Worm (Caenorhabditis elegans) whole organism, L4 larva: Measurements from ENCODE around the gene srw-87.

Source experiments
- D1046.2 ChIP-seq: fragments of 200-800 bp; sonication (Bioruptor generic); IDR thresholded peaks from 2 replicates; pipeline ENCODE4 v1.3.6; 2022; ENCODE audit warnings: missing genetic modification characterization, missing compliant biosample characterization
- F26F4.8 ChIP-seq: fragments of 200-800 bp; sonication (Bioruptor generic); conservative IDR thresholded peaks from 2 replicates; pipeline ENCODE4 v1.3.6; 2022; ENCODE audit warnings: missing genetic modification characterization, missing compliant biosample characterization
- R02D3.7 ChIP-seq: fragments of 150-350 bp; sonication (generic microtip); optimal IDR thresholded peaks from 3 replicates; lab custom pipeline; 2014; ENCODE audit warnings: missing biosample characterization, missing genetic modification characterization
- T20F7.1 ChIP-seq: fragments of 200-800 bp; sonication (Bioruptor generic); optimal IDR thresholded peaks from 2 replicates; lab custom pipeline; 2018; ENCODE audit warnings: mild to moderate bottlenecking, missing genetic modification characterization, missing compliant biosample characterization
- Y105C5A.15 ChIP-seq: fragments of 200-800 bp; sonication (Bioruptor generic); IDR thresholded peaks from 2 replicates; pipeline ENCODE4 v1.3.6; 2022; ENCODE audit warnings: missing genetic modification characterization, missing compliant biosample characterization
- Y48G9A.11 ChIP-seq: fragments of 200-800 bp; sonication (Bioruptor generic); IDR thresholded peaks from 2 replicates; pipeline ENCODE4 v1.3.6; 2022; ENCODE audit warnings: missing genetic modification reagents, missing genetic modification characterization, missing compliant biosample characterization
- ZK337.2 ChIP-seq: fragments of 200-800 bp; sonication (Bioruptor generic); IDR thresholded peaks from 2 replicates; pipeline ENCODE4 v1.3.6; 2022; ENCODE audit warnings: missing genetic modification reagents, missing genetic modification characterization, missing compliant biosample characterization
- ceh-82 ChIP-seq: sonication (generic microtip); optimal IDR thresholded peaks from 2 replicates; lab custom pipeline; 2017; ENCODE audit warnings: missing biosample characterization, missing genetic modification characterization
- daf-16 ChIP-seq, 3 experiments: sonication (generic microtip); optimal IDR thresholded peaks; 2 replicates each; lab custom pipeline; 2016 to 2017; ENCODE audit warnings: missing genetic modification characterization in 3 of 3, missing genetic modification reagents in 3 of 3, mild to moderate bottlenecking in 2 of 3, missing compliant biosample characterization in 2 of 3, missing biosample characterization in 1 of 3, moderate library complexity in 1 of 3
- daf-19 ChIP-seq: fragments of 200-800 bp; sonication (Bioruptor generic); conservative IDR thresholded peaks from 2 replicates; pipeline ENCODE4 v1.3.6; 2022; ENCODE audit warnings: missing genetic modification characterization, missing compliant biosample characterization
- daf-8 ChIP-seq: fragments of 200-800 bp; sonication (Bioruptor generic); IDR thresholded peaks from 2 replicates; pipeline ENCODE4 v1.3.6; 2022; ENCODE audit warnings: missing genetic modification characterization, missing compliant biosample characterization
- dmd-6 ChIP-seq: fragments of 200-800 bp; sonication (Bioruptor generic); IDR thresholded peaks from 2 replicates; pipeline ENCODE4 v1.3.6; 2022; ENCODE audit warnings: missing genetic modification reagents, missing genetic modification characterization, missing compliant biosample characterization
- egl-27 ChIP-seq: sonication (generic microtip); optimal IDR thresholded peaks from 3 replicates; lab custom pipeline; 2017; ENCODE audit warnings: missing biosample characterization, missing genetic modification reagents, missing genetic modification characterization
- gei-8 ChIP-seq: fragments of 200-800 bp; sonication (Bioruptor generic); optimal IDR thresholded peaks from 2 replicates; lab custom pipeline; 2018; ENCODE audit warnings: mild to moderate bottlenecking, missing genetic modification characterization, missing compliant biosample characterization
- jun-1 ChIP-seq: fragments of 150-350 bp; optimal IDR thresholded peaks from 2 replicates; lab custom pipeline; 2014; ENCODE audit warnings: missing biosample characterization, missing genetic modification reagents, missing genetic modification characterization
- lin-15B ChIP-seq: fragments of 150-350 bp; sonication (generic microtip); optimal IDR thresholded peaks from 3 replicates; lab custom pipeline; 2014; ENCODE audit warnings: missing biosample characterization, missing genetic modification characterization
- lin-29 ChIP-seq: fragments of 200-800 bp; sonication (Bioruptor generic); IDR thresholded peaks from 2 replicates; pipeline ENCODE4 v1.3.6; 2022; ENCODE audit warnings: missing genetic modification reagents, missing genetic modification characterization, missing compliant biosample characterization
- lir-3 ChIP-seq: sonication (generic microtip); optimal IDR thresholded peaks from 2 replicates; lab custom pipeline; 2016; ENCODE audit warnings: mild to moderate bottlenecking, missing genetic modification characterization, missing compliant biosample characterization
- madf-5 ChIP-seq, 2 experiments: fragments of 200-800 bp; sonication (Bioruptor generic); IDR thresholded peaks; 2 replicates each; pipeline ENCODE4 v1.3.6; 2022; ENCODE audit warnings: missing compliant biosample characterization in 2 of 2, missing genetic modification characterization in 2 of 2
- madf-9 ChIP-seq: fragments of 200-800 bp; sonication (Bioruptor generic); conservative IDR thresholded peaks from 2 replicates; pipeline ENCODE4 v1.3.6; 2022; ENCODE audit warnings: missing genetic modification reagents, missing genetic modification characterization, missing compliant biosample characterization
- mdl-1 ChIP-seq, 2 experiments: fragments of 150-350 bp in 1 of 2; sonication (generic microtip) in 1 of 2; optimal IDR thresholded peaks; 2 replicates each; lab custom pipeline; 2014 to 2017; ENCODE audit warnings: missing biosample characterization in 2 of 2, missing genetic modification characterization in 2 of 2
- mxl-2 ChIP-seq: fragments of 200-800 bp; sonication (Bioruptor generic); conservative IDR thresholded peaks from 2 replicates; pipeline ENCODE4 v1.3.6; 2022; ENCODE audit warnings: missing genetic modification reagents, missing genetic modification characterization, missing compliant biosample characterization
- mxl-3 ChIP-seq: fragments of 200-800 bp; sonication (Bioruptor generic); optimal IDR thresholded peaks from 2 replicates; lab custom pipeline; 2018; ENCODE audit warnings: mild to moderate bottlenecking, missing genetic modification characterization, missing compliant biosample characterization
- nhr-11 ChIP-seq: fragments of 150-350 bp; optimal IDR thresholded peaks from 2 replicates; lab custom pipeline; 2014; ENCODE audit warnings: missing biosample characterization, missing genetic modification characterization
- nhr-28 ChIP-seq: fragments of 150-350 bp; optimal IDR thresholded peaks from 2 replicates; lab custom pipeline; 2014; ENCODE audit warnings: missing biosample characterization, missing genetic modification characterization
- nhr-42 ChIP-seq: fragments of 200-800 bp; sonication (Bioruptor generic); IDR thresholded peaks from 2 replicates; pipeline ENCODE4 v1.3.6; 2022; ENCODE audit warnings: missing genetic modification characterization, missing compliant biosample characterization
- nhr-48 ChIP-seq: sonication (generic microtip); optimal IDR thresholded peaks from 2 replicates; lab custom pipeline; 2016; ENCODE audit warnings: mild to moderate bottlenecking, missing genetic modification characterization, missing compliant biosample characterization
- pqm-1 ChIP-seq: sonication (generic microtip); optimal IDR thresholded peaks from 2 replicates; lab custom pipeline; 2017; ENCODE audit warnings: missing biosample characterization, missing genetic modification characterization
- sdz-12 ChIP-seq: fragments of 200-800 bp; sonication (Bioruptor generic); optimal IDR thresholded peaks from 2 replicates; lab custom pipeline; 2018; ENCODE audit warnings: mild to moderate bottlenecking, missing genetic modification characterization, missing compliant biosample characterization
- set-16 ChIP-seq: fragments of 200-800 bp; sonication (Bioruptor generic); IDR thresholded peaks from 2 replicates; pipeline ENCODE4 v1.3.6; 2022; ENCODE audit warnings: missing genetic modification reagents, missing genetic modification characterization, missing compliant biosample characterization
- snpc-4 ChIP-seq: fragments of 150-350 bp; optimal IDR thresholded peaks from 2 replicates; lab custom pipeline; 2014; ENCODE audit warnings: missing biosample characterization, missing genetic modification characterization
- unc-39 ChIP-seq: sonication (generic microtip); optimal IDR thresholded peaks from 2 replicates; lab custom pipeline; 2017; ENCODE audit warnings: missing biosample characterization, missing genetic modification characterization
- unc-62 ChIP-seq, 3 experiments: fragments of 150-350 bp in 1 of 3; sonication (generic microtip); optimal IDR thresholded peaks in 2 of 3; peaks in 1 of 3; 1 replicate in 1 of 3; 2 replicates in 2 of 3; lab custom pipeline; 2014 to 2017; ENCODE audit warnings: missing biosample characterization in 3 of 3, missing genetic modification characterization in 3 of 3, missing genetic modification reagents in 3 of 3, missing genotype in 1 of 3
- zip-11 ChIP-seq: fragments of 200-800 bp; sonication (Bioruptor generic); IDR thresholded peaks from 2 replicates; pipeline ENCODE4 v1.3.6; 2022; ENCODE audit warnings: missing genetic modification characterization, missing compliant biosample characterization

srw-87 gene

ce11 chrV:16298669-16299068 lies 37.8 kb upstream of the srw-87 start, which contains the start of gene srbc-84 (continued):
- TF ChIP-seq R02D3.7: no peak
- no peak for TF ChIP-seq lir-3
- TF ChIP-seq, all 104 proteins: peak for 0

DNA sequence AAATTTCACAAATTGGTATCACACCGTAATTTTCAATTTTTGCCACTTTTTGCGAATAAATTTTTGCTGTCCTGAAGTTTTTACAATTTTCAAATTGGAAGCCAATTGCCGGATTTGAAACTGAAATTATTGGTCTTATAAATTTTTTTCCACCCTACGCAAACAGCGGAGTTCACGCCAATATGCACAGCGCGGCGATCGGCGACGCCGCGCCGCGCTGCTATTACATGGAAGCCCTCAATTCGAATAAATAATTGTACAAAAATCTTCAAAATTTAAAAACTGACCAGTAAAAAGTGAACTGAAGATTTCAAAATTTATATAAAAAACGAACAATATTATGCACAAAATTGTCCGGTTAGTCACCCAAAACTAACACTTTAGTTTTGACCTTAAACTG lies 36.6 kb upstream of the srw-87 start:
- no peak for TF ChIP-seq lin-29 (GFP tag; lab: Robert Waterston, UW)
- TF ChIP-seq Y48G9A.11: no peak
- no peak for TF ChIP-seq F26F4.8 (GFP tag; lab: Robert Waterston, UW)
- TF ChIP-seq T20F7.1: no peak
- no peak for TF ChIP-seq mdl-1 (tag; optimal IDR thresholded peaks at IDR 0.05; lab: Kevin White, UChicago)

- TF ChIP-seq set-16: no peak
- no peak for TF ChIP-seq sdz-12 (GFP tag; lab: Kevin White, UChicago)
- no peak for TF ChIP-seq ZK337.2 (GFP tag; lab: Robert Waterston, UW)
- no peak for TF ChIP-seq nhr-48 (tag; lab: Kevin White, UChicago)
- TF ChIP-seq zip-11 (GFP tag; lab: Robert Waterston, UW): no peak
Measured at ce11 chrV:16300276-16300675, 36.1 kb upstream of the srw-87 start, which contains the start of gene srbc-82. Gene srbc-82 (plus strand): TSS chrV:16300576.

DNA sequence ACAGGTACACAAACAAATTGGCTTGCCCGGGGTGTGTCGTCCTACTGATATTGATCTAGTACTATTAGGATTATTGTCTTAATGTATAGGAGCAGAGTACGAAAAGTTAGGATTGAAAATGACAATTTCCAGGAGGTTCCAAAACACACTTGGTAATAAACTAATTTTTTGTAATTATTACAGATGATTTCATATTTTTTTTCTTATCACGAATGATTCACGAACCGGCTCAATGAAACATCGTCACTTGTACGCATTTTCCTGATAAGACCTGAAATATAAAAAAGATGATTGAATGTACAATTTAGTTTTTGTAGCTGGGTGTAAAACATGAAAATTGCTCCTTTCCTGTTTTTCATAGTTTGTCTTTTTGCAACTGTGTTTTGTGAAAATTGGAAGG lies 34.0 kb upstream of the srw-87 start, which contains the start of the genes C31A11.13 and oac-6:
Gene C31A11.13, minus strand, starts transcription at position 113 of the 400 bp plus-strand sequence.
Gene oac-6, plus strand, starts transcription at position 279 of the 400 bp plus-strand sequence.
- TF ChIP-seq egl-27 (tag; lab: Kevin White, UChicago) (no peak), mxl-3 (GFP tag; lab: Kevin White, UChicago) (no peak), daf-16 (GFP tag; optimal IDR thresholded peaks at IDR 0.05; lab: Kevin White, UChicago) (no peak), daf-16 (tag; optimal IDR thresholded peaks at IDR 0.05; lab: Kevin White, UChicago) (peak; percentile 9), mxl-2 (GFP tag; lab: Robert Waterston, UW) (no peak), daf-19 (no peak), unc-62 (GFP tag; optimal IDR thresholded peaks at IDR 0.05 in 1 of 2; lab: Kevin White, UChicago) (peak in 1 of 2 experiments; percentile 65), unc-62 (tag; optimal IDR thresholded peaks at IDR 0.05; lab: Kevin White, UChicago) (no peak), daf-8 (no peak), Y105C5A.15 (GFP tag; lab: Robert Waterston, UW) (no peak), pqm-1 (peak; percentile 37), ceh-82 (tag; lab: Kevin White, UChicago) (no peak), snpc-4 (tag; lab: Kevin White, UChicago) (no peak), nhr-42 (GFP tag; lab: Robert Waterston, UW) (no peak), madf-5 (GFP tag; IDR thresholded peaks at IDR 0.05; lab: Robert Waterston, UW) (no peak), nhr-11 (tag; lab: Kevin White, UChicago) (no peak), nhr-28 (tag; lab: Kevin White, UChicago) (peak; percentile 27), unc-39 (tag; lab: Kevin White, UChicago) (no peak), jun-1 (tag; lab: Kevin White, UChicago) (no peak), madf-9 (GFP tag; lab: Robert Waterston, UW) (no peak), D1046.2 (GFP tag; lab: Robert Waterston, UW) (no peak), dmd-6 (GFP tag; lab: Robert Waterston, UW) (no peak), lin-15B (tag; lab: Kevin White, UChicago) (no peak), nhr-48 (tag; lab: Kevin White, UChicago) (no peak), sdz-12 (GFP tag; lab: Kevin White, UChicago) (no peak)

DNA sequence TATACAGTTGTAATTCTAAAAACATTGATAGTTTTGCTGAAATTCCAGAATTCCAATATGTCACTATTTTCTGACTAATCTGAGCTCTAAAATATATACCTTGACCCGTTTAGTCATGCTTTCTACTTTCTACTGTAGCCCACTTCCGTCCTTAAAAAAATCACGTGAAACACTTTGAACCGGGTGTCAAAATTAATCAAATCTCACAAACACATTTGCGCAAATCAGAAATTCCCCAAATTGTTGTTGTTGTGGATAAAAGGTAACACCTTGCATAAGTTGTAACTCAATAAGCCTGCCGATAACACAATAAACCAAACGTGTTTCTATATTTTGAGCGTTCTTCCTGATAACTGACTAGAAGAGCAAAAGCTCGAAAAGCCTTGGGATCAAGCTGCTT lies 29.2 kb upstream of the srw-87 start, which contains the start of gene srxa-7:
Gene srxa-7, plus strand, starts transcription at position 301 of the 400 bp plus-strand sequence.
- TF ChIP-seq gei-8 (GFP tag; lab: Kevin White, UChicago) (no peak), D1046.2 (GFP tag; lab: Robert Waterston, UW) (no peak)
